Fruit fly (Drosophila melanogaster): ENCODE measurements around the gene sofe.

sofe gene

DNA sequence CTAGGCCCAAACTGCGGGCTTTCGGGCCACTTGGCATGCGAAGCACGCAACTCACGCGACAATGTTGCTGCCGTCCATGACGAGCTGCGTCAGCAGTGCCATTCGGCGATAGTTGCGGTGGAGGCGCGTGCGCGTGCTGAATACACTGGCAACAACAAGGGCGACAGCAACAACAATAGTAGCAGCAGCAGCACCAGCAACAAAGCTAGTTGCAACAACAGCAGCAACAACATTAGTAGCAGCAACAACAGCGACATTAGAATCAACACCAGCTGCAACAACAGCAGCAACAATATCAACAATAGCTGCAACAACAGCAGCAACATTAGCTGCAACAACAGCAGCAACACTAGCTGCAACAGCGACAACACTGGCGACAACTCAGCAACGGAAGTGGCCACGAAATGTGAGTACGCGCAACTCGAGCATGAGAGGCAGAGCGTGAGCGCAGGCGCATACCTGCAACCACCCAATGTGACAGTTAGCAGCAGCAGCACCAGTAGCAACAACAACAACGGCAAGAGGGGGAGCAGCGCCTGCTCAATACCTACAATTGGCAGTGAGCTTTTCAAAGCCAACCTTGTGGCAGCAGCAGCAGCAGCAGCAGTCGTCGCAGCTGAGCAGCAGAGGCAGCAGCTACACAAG lies 49.1 kb upstream of the sofe start (continued):
- no peak for TF ChIP-seq CHES-1-like (GFP tag; optimal IDR thresholded peaks at IDR 0.05)
- TF ChIP-seq sd (tag; optimal IDR thresholded peaks at IDR 0.05), result no peak
- TF ChIP-seq CG14965 (GFP tag; optimal IDR thresholded peaks at IDR 0.05; ENCODE audit: borderline replicate concordance), result no peak
- peak; percentile 9 for TF ChIP-seq Ets97D (GFP tag; optimal IDR thresholded peaks at IDR 0.05)
- no peak for TF ChIP-seq grau (tag; optimal IDR thresholded peaks at IDR 0.05)
- 0 out of 3 replicates have a peak, but pooled peaks have one; percentile 16 for TF ChIP-seq CG14860 (GFP tag; IDR thresholded peaks at IDR 0.05; ENCODE audit: partially characterized antibody)
- no peak for TF ChIP-seq wek (GFP tag; optimal IDR thresholded peaks at IDR 0.05)
- peak; percentile 44; the same call in 1 of the 2 replicates for TF ChIP-seq Scr (GFP tag; IDR thresholded peaks at IDR 0.05; ENCODE audit: partially characterized antibody)
- TF ChIP-seq CG8290 (GFP tag; optimal IDR thresholded peaks at IDR 0.05), result no peak
- TF ChIP-seq CG8290 (tag; optimal IDR thresholded peaks at IDR 0.05), result no peak
- TF ChIP-seq CG9932 (GFP tag; IDR thresholded peaks at IDR 0.05), result 0 out of 2 replicates have a peak, but pooled peaks have one; percentile 16
- TF ChIP-seq pan (optimal IDR thresholded peaks at IDR 0.05), result no peak
- no peak for TF ChIP-seq pan (GFP tag; optimal IDR thresholded peaks at IDR 0.05 in 1 of 2, IDR thresholded peaks at IDR 0.05 in 1 of 2)
- no peak for TF ChIP-seq CG18619 (GFP tag; optimal IDR thresholded peaks at IDR 0.05)
- TF ChIP-seq run (tag; optimal IDR thresholded peaks at IDR 0.05), result no peak
- TF ChIP-seq CG6654 (GFP tag; optimal IDR thresholded peaks at IDR 0.05), result no peak
- TF ChIP-seq CG10543 (GFP tag; optimal IDR thresholded peaks at IDR 0.05), result peak; percentile 40
- TF ChIP-seq Meics (GFP tag; optimal IDR thresholded peaks at IDR 0.05), result no peak
- TF ChIP-seq Bgb (GFP tag; IDR thresholded peaks at IDR 0.05; ENCODE audit: partially characterized antibody), result peak; percentile 49; the same call in 1 of the 2 replicates
- TF ChIP-seq PHDP (tag; optimal IDR thresholded peaks at IDR 0.05), result no peak
- no peak for TF ChIP-seq kni (GFP tag; optimal IDR thresholded peaks at IDR 0.05)
- no peak for TF ChIP-seq CG17328 (GFP tag; IDR thresholded peaks at IDR 0.05)
- no peak for TF ChIP-seq CG10979 (tag; optimal IDR thresholded peaks at IDR 0.05)
- TF ChIP-seq CG2129 (GFP tag; IDR thresholded peaks at IDR 0.05; ENCODE audit: partially characterized antibody), result no peak
- peak; percentile 40; the same call in 2 of the 3 replicates for TF ChIP-seq row (GFP tag; IDR thresholded peaks at IDR 0.05)
- no peak for TF ChIP-seq Mrtf (GFP tag; IDR thresholded peaks at IDR 0.05)
- no peak for TF ChIP-seq mld (GFP tag; IDR thresholded peaks at IDR 0.05; ENCODE audit: partially characterized antibody)
- TF ChIP-seq CG4360 (GFP tag; IDR thresholded peaks at IDR 0.05), result peak; percentile 67
- no peak for TF ChIP-seq CG4282 (GFP tag; optimal IDR thresholded peaks at IDR 0.05)
- no peak for TF ChIP-seq HLH54F (GFP tag; optimal IDR thresholded peaks at IDR 0.05)
- no peak for TF ChIP-seq rib (GFP tag; IDR thresholded peaks at IDR 0.05)
- peak; percentile 55 for TF ChIP-seq Sry-β (GFP tag; optimal IDR thresholded peaks at IDR 0.05)
- TF ChIP-seq jigr1 (GFP tag; IDR thresholded peaks at IDR 0.05), result no peak
- TF ChIP-seq Med (GFP tag), result peak; percentile 26
- TF ChIP-seq Ada2b (GFP tag; IDR thresholded peaks at IDR 0.05), result no peak
- TF ChIP-seq CG11695 (GFP tag; IDR thresholded peaks at IDR 0.05), result no peak
- no peak for TF ChIP-seq dimm (GFP tag; IDR thresholded peaks at IDR 0.05)
- TF ChIP-seq Trl (optimal IDR thresholded peaks at IDR 0.05), result peak in 1 of 2 experiments; percentile 22
- no peak for TF ChIP-seq Trl (GFP tag; optimal IDR thresholded peaks at IDR 0.05)
- TF ChIP-seq pzg (GFP tag; optimal IDR thresholded peaks at IDR 0.05), result peak; percentile 1
- no peak for TF ChIP-seq CG13424 (tag; optimal IDR thresholded peaks at IDR 0.05)
- TF ChIP-seq Adf1 (GFP tag; IDR thresholded peaks at IDR 0.05), result peak; percentile 78; the same call in 1 of the 2 replicates
- TF ChIP-seq hb (GFP tag; IDR thresholded peaks at IDR 0.05; ENCODE audit: partially characterized antibody), result no peak
- TF ChIP-seq CG9817 (tag; optimal IDR thresholded peaks at IDR 0.05), result no peak
- no peak for TF ChIP-seq vnd (GFP tag; IDR thresholded peaks at IDR 0.05; ENCODE audit: partially characterized antibody)
- TF ChIP-seq CG33557 (GFP tag; optimal IDR thresholded peaks at IDR 0.05), result no peak
- TF ChIP-seq CG15696 (tag; optimal IDR thresholded peaks at IDR 0.05), result no peak
- peak; percentile 15 for TF ChIP-seq CG34376 (GFP tag; optimal IDR thresholded peaks at IDR 0.05)
- no peak for TF ChIP-seq stc (GFP tag; IDR thresholded peaks at IDR 0.05)
- TF ChIP-seq gro (GFP tag; optimal IDR thresholded peaks at IDR 0.05), result no peak
